Worm (Caenorhabditis elegans): ENCODE measurements around the gene gid-8.
A peak's percentile ranks its signal among the peaks of the same experiment; 100 is the strongest.

The gid-8 gene

DNA sequence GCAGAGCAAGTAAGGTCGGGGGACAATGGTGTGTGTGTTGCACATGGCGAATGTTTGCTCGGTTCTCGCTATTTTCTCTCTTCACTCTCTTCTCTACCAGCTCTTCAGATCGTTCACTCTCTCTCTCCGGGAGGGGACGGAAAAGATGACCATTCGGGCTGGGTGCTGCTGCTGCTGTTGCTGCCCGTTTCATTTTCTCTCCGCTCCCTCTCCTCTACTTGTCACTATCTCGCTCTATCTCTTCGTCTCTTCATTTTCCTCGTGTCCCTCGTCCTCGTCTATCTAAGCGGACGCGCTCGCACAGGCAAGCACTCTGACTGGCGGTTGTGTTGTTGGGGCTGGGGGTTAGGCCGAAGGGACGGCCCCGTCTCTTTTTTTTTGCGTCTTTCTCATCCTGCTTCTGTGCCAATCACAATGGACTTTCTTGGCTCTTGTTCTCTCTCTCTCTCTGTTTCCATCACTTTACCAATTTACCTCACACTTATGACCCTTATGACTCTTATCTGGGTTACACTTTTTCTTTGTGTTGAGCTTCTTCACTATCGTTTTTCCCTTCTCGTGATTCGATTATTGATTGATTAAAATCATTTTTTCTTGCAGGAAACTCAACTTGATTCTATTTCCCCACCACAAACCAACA is 7.1 kb downstream of the gid-8 start, which contains the start of the genes F53E2.2 and unc-60 (continued):
- TF ChIP-seq rnt-1 (tag; optimal IDR thresholded peaks at IDR 0.05), result peak; percentile 59
- no peak for TF ChIP-seq nhr-11 (tag; optimal IDR thresholded peaks at IDR 0.05)
- peak; percentile 72 for TF ChIP-seq hlh-30 (tag; optimal IDR thresholded peaks at IDR 0.05; ENCODE audit: insufficient read depth)
- no peak for TF ChIP-seq elt-4 (tag; optimal IDR thresholded peaks at IDR 0.05)
- TF ChIP-seq pax-1 (tag; optimal IDR thresholded peaks at IDR 0.05), result no peak
- TF ChIP-seq hlh-8 (tag; optimal IDR thresholded peaks at IDR 0.05), result peak; percentile 16
- peak; percentile 5 for TF ChIP-seq ceh-22 (tag; optimal IDR thresholded peaks at IDR 0.05)
- no peak for TF ChIP-seq pha-2 (tag; optimal IDR thresholded peaks at IDR 0.05)
- no peak for TF ChIP-seq che-1 (tag; optimal IDR thresholded peaks at IDR 0.05)
- no peak for TF ChIP-seq sox-4 (tag; optimal IDR thresholded peaks at IDR 0.05)
- TF ChIP-seq K02D7.2 (tag; optimal IDR thresholded peaks at IDR 0.05), result no peak
- no peak for TF ChIP-seq ceh-24 (tag; optimal IDR thresholded peaks at IDR 0.05)
- TF ChIP-seq pat-9 (tag; optimal IDR thresholded peaks at IDR 0.05), result no peak
- TF ChIP-seq ceh-9 (tag; optimal IDR thresholded peaks at IDR 0.05), result no peak
- TF ChIP-seq ets-4 (tag; optimal IDR thresholded peaks at IDR 0.05), result peak; percentile 39
- no peak for TF ChIP-seq dmd-4 (tag; optimal IDR thresholded peaks at IDR 0.05; ENCODE audit: borderline replicate concordance)
- TF ChIP-seq ama-1 (optimal IDR thresholded peaks at IDR 0.05), result no peak
- no peak for TF ChIP-seq gmeb-2 (tag; optimal IDR thresholded peaks at IDR 0.05)
- no peak for TF ChIP-seq unc-86 (tag; optimal IDR thresholded peaks at IDR 0.05)
- no peak for TF ChIP-seq unc-3 (GFP tag; conservative IDR thresholded peaks at IDR 0.05)
- TF ChIP-seq unc-3 (tag; optimal IDR thresholded peaks at IDR 0.05), result no peak
- peak; percentile 75 for TF ChIP-seq C08G9.2 (tag; optimal IDR thresholded peaks at IDR 0.05)
- TF ChIP-seq T23F11.4 (GFP tag; optimal IDR thresholded peaks at IDR 0.05), result no peak
- peak; percentile 64 for TF ChIP-seq syd-9 (tag; optimal IDR thresholded peaks at IDR 0.05)
- TF ChIP-seq nfya-1 (tag; optimal IDR thresholded peaks at IDR 0.05), result peak; percentile 85
- no peak for TF ChIP-seq pha-4 (tag; optimal IDR thresholded peaks at IDR 0.05)
- no peak for TF ChIP-seq C38D4.7 (GFP tag; optimal IDR thresholded peaks at IDR 0.05)
- TF ChIP-seq pros-1 (tag; optimal IDR thresholded peaks at IDR 0.05), result peak; percentile 24
- peak; percentile 89 for TF ChIP-seq ceh-34 (tag; optimal IDR thresholded peaks at IDR 0.05)
- TF ChIP-seq madf-2 (tag; optimal IDR thresholded peaks at IDR 0.05), result no peak
- peak; percentile 77 for TF ChIP-seq ref-2 (tag; optimal IDR thresholded peaks at IDR 0.05)
- TF ChIP-seq hlh-6 (tag; optimal IDR thresholded peaks at IDR 0.05), result peak; percentile 2
- peak; percentile 69 for TF ChIP-seq unc-42 (tag; optimal IDR thresholded peaks at IDR 0.05)
- peak; percentile 25 for TF ChIP-seq elt-2 (tag; optimal IDR thresholded peaks at IDR 0.05)
- no peak for TF ChIP-seq npax-4 (tag; optimal IDR thresholded peaks at IDR 0.05)
- TF ChIP-seq ceh-31 (tag; optimal IDR thresholded peaks at IDR 0.05), result peak; percentile 78
- no peak for TF ChIP-seq mec-3 (tag; optimal IDR thresholded peaks at IDR 0.05; ENCODE audit: borderline replicate concordance)

- TF ChIP-seq ref-2 (tag; optimal IDR thresholded peaks at IDR 0.05) (no peak), tbx-7 (tag; optimal IDR thresholded peaks at IDR 0.05) (no peak), pros-1 (tag; optimal IDR thresholded peaks at IDR 0.05) (no peak), ceh-6 (GFP tag; optimal IDR thresholded peaks at IDR 0.05) (no peak), nfya-1 (tag; optimal IDR thresholded peaks at IDR 0.05) (no peak), npax-4 (tag; optimal IDR thresholded peaks at IDR 0.05) (no peak), hlh-8 (tag; optimal IDR thresholded peaks at IDR 0.05) (no peak)
Observed at ce11 chrV:1476284-1476792, 8.8 kb downstream of the gid-8 start.

DNA sequence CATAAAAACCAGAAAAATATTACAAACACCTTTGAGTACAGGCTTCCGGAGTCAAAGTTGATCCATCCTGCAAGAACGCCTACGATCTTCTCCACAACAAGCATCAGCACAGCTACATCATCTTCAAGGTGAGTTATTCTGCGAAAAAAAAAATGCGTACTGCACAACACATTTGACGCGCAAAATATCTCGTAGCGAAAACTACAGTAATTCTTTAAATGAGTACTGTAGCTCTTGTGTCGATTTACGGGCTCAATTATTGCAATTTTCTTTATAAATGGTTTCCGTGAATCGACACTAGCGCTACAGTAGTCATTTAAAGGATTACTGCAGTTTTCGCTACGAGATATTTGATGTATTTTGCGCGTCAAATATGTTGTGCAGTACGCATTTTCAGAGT is 9.3 kb downstream of the gid-8 start:
- TF ChIP-seq pax-1 (tag; optimal IDR thresholded peaks at IDR 0.05) (no peak), madf-2 (tag; optimal IDR thresholded peaks at IDR 0.05) (no peak), hlh-13 (GFP tag; optimal IDR thresholded peaks at IDR 0.05) (no peak)
